Fruit fly (Drosophila melanogaster): ENCODE results near the gene Mcm6.

dm6 chrX:6710665-6711064 is 36.5 kb downstream of the Mcm6 start:
- TF ChIP-seq usp (GFP tag; optimal IDR thresholded peaks at IDR 0.05), result no peak
- no peak for TF ChIP-seq Hr83 (GFP tag; optimal IDR thresholded peaks at IDR 0.05; ENCODE audit: poor library complexity, severe bottlenecking)
- TF ChIP-seq Myc (optimal IDR thresholded peaks at IDR 0.05), result no peak
- TF ChIP-seq CG32264 (GFP tag; optimal IDR thresholded peaks at IDR 0.05), result no peak
- no peak for TF ChIP-seq psq (GFP tag; optimal IDR thresholded peaks at IDR 0.05)
- TF ChIP-seq fru (GFP tag; optimal IDR thresholded peaks at IDR 0.05), result no peak
- TF ChIP-seq dmrt93B (GFP tag; optimal IDR thresholded peaks at IDR 0.05), result no peak
- no peak for TF ChIP-seq Abd-B (GFP tag; optimal IDR thresholded peaks at IDR 0.05)
- no peak for TF ChIP-seq Rel (GFP tag; optimal IDR thresholded peaks at IDR 0.05)
- TF ChIP-seq Rel (tag; optimal IDR thresholded peaks at IDR 0.05), result no peak
- TF ChIP-seq h (GFP tag; optimal IDR thresholded peaks at IDR 0.05), result no peak
- TF ChIP-seq sage (GFP tag; optimal IDR thresholded peaks at IDR 0.05), result no peak
- no peak for TF ChIP-seq rgr (GFP tag; optimal IDR thresholded peaks at IDR 0.05)
- no peak for TF ChIP-seq CrebA (GFP tag; optimal IDR thresholded peaks at IDR 0.05; ENCODE audit: borderline replicate concordance)

Measured in whole organism, wandering third instar larva.